Fruit fly (Drosophila melanogaster) whole organism, adult: Measurements from ENCODE around the gene Ctr1C.

Source experiments
- CG14711 ChIP-seq: fragments of 200-800 bp; sonication (Bioruptor generic); optimal IDR thresholded peaks from 2 replicates; lab custom pipeline; 2018; ENCODE audit warnings: missing biosample characterization, mild to moderate bottlenecking, missing genetic modification characterization, moderate library complexity
- CG1620 ChIP-seq: fragments of 200-800 bp; sonication (Bioruptor generic); optimal IDR thresholded peaks from 2 replicates; lab custom pipeline; 2016; ENCODE audit warnings: missing biosample characterization, missing genetic modification characterization
- CG33017 ChIP-seq: fragments of 200-800 bp; sonication (Bioruptor generic); optimal IDR thresholded peaks from 2 replicates; lab custom pipeline; 2018; ENCODE audit warnings: missing biosample characterization, mild to moderate bottlenecking, missing genetic modification characterization, moderate library complexity
- CG7045 ChIP-seq: fragments of 200-800 bp; sonication (Bioruptor generic); optimal IDR thresholded peaks from 2 replicates; lab custom pipeline; 2017; ENCODE audit warnings: missing biosample characterization, mild to moderate bottlenecking, missing genetic modification characterization
- bab1 ChIP-seq: fragments of 200-800 bp; sonication (Bioruptor generic); optimal IDR thresholded peaks from 3 replicates; lab custom pipeline; 2019; ENCODE audit warnings: missing biosample characterization, mild to moderate bottlenecking, missing genetic modification characterization, moderate library complexity
- kay ChIP-seq: fragments of 200-800 bp; sonication (Bioruptor generic); peaks from one replicate; lab custom pipeline; 2016; ENCODE audit warnings: missing biosample characterization, missing genetic modification characterization, borderline replicate concordance
- tj ChIP-seq: fragments of 200-800 bp; sonication (Bioruptor generic); optimal IDR thresholded peaks from 3 replicates; lab custom pipeline; 2017; ENCODE audit warnings: missing biosample characterization, mild to moderate bottlenecking, missing genetic modification characterization, moderate library complexity

- no peak for TF ChIP-seq tj (GFP tag; lab: Kevin White, UChicago)
- no peak for TF ChIP-seq CG14711
- TF ChIP-seq CG1620 (GFP tag; lab: Kevin White, UChicago) = no peak
- TF ChIP-seq CG7045 (GFP tag; lab: Kevin White, UChicago) = no peak
- TF ChIP-seq kay (GFP tag; lab: Kevin White, UChicago) = no peak
- no peak for TF ChIP-seq CG33017 (tag; lab: Kevin White, UChicago)
- no peak for TF ChIP-seq bab1 (GFP tag; lab: Kevin White, UChicago)
These were observed 38.1 kb downstream of the Ctr1C start for dm6 chr3R:30926033-30926432.
